Worm (Caenorhabditis elegans): ENCODE data around the gene K08E7.8.

K08E7.8 gene

DNA sequence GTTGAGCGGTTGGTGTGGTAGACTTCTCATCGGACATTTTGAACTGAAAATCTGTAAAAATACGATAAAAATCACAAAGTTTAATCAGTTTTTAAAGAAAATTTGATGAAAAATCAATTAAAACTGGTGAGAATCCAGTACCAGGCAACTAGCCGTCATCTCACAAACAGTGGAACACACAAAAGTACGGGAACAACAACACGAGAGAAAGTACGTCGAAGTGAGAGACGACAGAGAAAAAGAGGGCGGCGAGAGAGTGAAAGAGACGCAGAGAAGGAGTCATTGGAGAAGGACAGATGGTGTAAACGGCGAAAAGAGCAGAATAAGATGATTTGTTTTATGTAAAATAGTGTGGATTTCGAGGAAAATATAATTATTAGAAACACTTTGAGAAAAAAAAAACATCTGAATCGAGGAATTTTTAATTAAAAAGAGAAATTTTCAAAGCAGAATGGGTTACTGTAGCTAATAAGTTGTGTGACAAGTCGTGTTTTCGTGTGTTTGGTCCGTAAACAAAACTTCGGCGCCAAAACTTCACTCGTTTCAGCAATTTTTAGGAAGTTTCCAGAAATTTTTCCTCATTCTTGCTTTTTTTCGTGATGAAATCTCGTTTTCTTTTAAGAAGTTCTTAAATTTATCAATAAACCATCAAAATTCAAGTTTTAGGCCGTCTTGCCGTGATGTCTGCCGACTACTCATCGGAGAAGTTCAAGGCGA, 18.5 kb downstream of the K08E7.8 start, which contains the start of the genes hsb-1 and let-99:
hsb-1 (minus strand) TSS at position 51 of the 717 bp plus-strand sequence.
let-99 (plus strand) TSS at position 667 of the 717 bp plus-strand sequence.
- no peak for TF ChIP-seq hmg-4 (GFP tag; optimal IDR thresholded peaks at IDR 0.05)
- TF ChIP-seq ama-1 (optimal IDR thresholded peaks at IDR 0.05) = no peak
- no peak for TF ChIP-seq scrt-1 (GFP tag; IDR thresholded peaks at IDR 0.05)
- TF ChIP-seq tra-4 (tag; optimal IDR thresholded peaks at IDR 0.05) = no peak
- TF ChIP-seq tbx-37 (GFP tag; conservative IDR thresholded peaks at IDR 0.05) = no peak
- TF ChIP-seq ceh-13 (GFP tag; optimal IDR thresholded peaks at IDR 0.05) = no peak
- TF ChIP-seq flt-1 (GFP tag; IDR thresholded peaks at IDR 0.05) = no peak
- no peak for TF ChIP-seq pes-1 (GFP tag; IDR thresholded peaks at IDR 0.05)
- TF ChIP-seq ets-7 (tag; optimal IDR thresholded peaks at IDR 0.05) = no peak
- no peak for TF ChIP-seq hnd-1 (tag; optimal IDR thresholded peaks at IDR 0.05)
- no peak for TF ChIP-seq sea-1 (GFP tag; conservative IDR thresholded peaks at IDR 0.05)
- TF ChIP-seq B0310.2 (tag; optimal IDR thresholded peaks at IDR 0.05) = no peak
- TF ChIP-seq ceh-36 (tag; optimal IDR thresholded peaks at IDR 0.05) = no peak
- TF ChIP-seq F13C5.2 (tag; optimal IDR thresholded peaks at IDR 0.05) = no peak
- no peak for TF ChIP-seq tbx-11 (GFP tag; IDR thresholded peaks at IDR 0.05)

DNA sequence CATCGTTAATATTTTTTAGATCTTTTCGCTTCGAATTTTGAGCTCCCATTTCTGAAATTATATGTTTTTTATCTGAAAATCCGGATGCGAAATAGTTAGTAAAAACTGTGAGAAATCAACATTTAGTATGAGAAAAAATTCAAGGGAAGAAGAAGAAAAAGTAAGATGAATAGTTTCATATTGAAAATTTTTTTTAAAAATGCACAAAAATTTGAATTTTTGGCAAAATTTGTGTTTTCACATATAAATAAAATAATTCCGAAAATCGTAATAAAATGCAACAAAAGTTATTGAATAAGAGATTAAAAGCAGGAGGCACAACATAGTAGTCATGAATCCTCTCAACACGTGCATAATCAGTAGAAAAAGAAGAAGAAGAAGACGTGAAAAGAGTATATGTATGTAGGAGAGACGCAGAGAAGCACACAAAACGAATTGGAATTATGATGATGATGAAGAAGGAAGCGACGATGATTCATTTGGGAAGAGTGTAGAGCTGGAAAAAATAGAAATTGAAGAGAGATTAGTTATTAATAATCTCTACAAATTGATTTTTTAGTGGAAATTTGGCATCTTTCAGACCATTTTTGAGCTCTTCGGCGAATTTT, 19.8 kb downstream of the K08E7.8 start, which contains the start of gene eak-7:
eak-7 (minus strand) TSS at position 51 of the 608 bp plus-strand sequence.
- no peak for TF ChIP-seq flt-1 (GFP tag; IDR thresholded peaks at IDR 0.05)
- TF ChIP-seq tra-4 (tag; optimal IDR thresholded peaks at IDR 0.05) = no peak
- TF ChIP-seq ceh-36 (tag; optimal IDR thresholded peaks at IDR 0.05) = no peak
- TF ChIP-seq B0310.2 (tag; optimal IDR thresholded peaks at IDR 0.05) = no peak
- TF ChIP-seq F13C5.2 (tag; optimal IDR thresholded peaks at IDR 0.05) = no peak
- TF ChIP-seq ceh-13 (GFP tag; optimal IDR thresholded peaks at IDR 0.05) = no peak
- TF ChIP-seq sea-1 (GFP tag; conservative IDR thresholded peaks at IDR 0.05) = no peak
- TF ChIP-seq aly-1 (tag; optimal IDR thresholded peaks at IDR 0.05) = no peak
- no peak for TF ChIP-seq hmg-4 (GFP tag; optimal IDR thresholded peaks at IDR 0.05)
- TF ChIP-seq hnd-1 (tag; optimal IDR thresholded peaks at IDR 0.05) = no peak

DNA sequence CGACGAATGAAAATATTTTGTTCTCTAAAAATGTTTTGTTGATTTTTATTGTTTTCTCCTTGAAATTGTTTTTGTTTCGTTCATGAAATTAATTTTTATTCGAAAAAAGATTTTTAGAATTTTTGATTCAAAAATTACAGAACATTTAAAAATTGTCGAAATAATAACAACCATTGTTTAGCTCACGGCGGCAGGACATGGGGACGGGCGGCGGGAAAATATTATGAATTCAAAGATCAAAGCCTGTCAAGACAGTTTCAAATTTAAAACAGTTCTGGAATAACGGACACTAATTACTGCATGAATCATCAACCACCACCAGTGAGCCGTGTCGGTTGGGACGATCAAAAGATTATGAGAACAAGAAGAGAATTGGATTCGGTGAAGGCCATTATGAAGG, 25.3 kb downstream of the K08E7.8 start, which contains the start of gene snb-7:
snb-7 (plus strand) TSS at position 301 of the 400 bp plus-strand sequence.
- TF ChIP-seq sea-1 (GFP tag; conservative IDR thresholded peaks at IDR 0.05) (no peak), scrt-1 (GFP tag; IDR thresholded peaks at IDR 0.05) (no peak), hnd-1 (tag; optimal IDR thresholded peaks at IDR 0.05) (no peak), F13C5.2 (tag; optimal IDR thresholded peaks at IDR 0.05) (no peak), flt-1 (GFP tag; IDR thresholded peaks at IDR 0.05) (no peak), ceh-13 (GFP tag; optimal IDR thresholded peaks at IDR 0.05) (no peak), B0310.2 (tag; optimal IDR thresholded peaks at IDR 0.05) (no peak), aly-1 (tag; optimal IDR thresholded peaks at IDR 0.05) (no peak), ets-7 (tag; optimal IDR thresholded peaks at IDR 0.05) (no peak), ceh-36 (tag; optimal IDR thresholded peaks at IDR 0.05) (no peak), hmg-4 (GFP tag; optimal IDR thresholded peaks at IDR 0.05) (no peak), tbx-11 (GFP tag; IDR thresholded peaks at IDR 0.05) (no peak)

DNA sequence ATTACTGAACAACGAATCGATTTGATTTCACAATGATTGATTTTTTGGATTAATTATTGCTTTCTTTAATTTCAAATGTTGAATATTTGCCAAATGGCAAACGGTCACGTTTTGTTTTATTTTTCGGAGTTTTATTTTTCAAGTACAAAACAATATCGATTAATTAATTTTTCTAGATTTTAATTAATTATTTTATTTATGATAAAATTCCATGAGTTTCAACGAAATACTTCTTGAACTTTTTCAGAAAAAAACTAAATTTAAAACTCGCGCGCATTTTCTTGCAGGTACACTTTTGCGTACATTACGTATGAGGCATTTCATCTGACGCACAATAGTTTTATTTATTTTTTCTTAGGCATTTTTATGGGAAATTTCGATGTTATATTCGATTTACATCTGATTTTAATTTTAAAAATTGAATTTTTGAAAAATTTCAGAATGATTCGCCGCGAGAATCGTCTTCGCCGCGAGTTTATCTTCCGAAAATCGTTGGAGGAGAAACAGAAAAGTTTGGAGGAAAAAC, 26.9 kb downstream of the K08E7.8 start, which contains the start of the genes ZK795.2 and ZK795.3:
ZK795.2 (minus strand) TSS at position 51 of the 526 bp plus-strand sequence.
ZK795.3 (plus strand) TSS at position 441 of the 526 bp plus-strand sequence.
- TF ChIP-seq tbx-37 (GFP tag; conservative IDR thresholded peaks at IDR 0.05) (no peak), scrt-1 (GFP tag; IDR thresholded peaks at IDR 0.05) (no peak), ama-1 (optimal IDR thresholded peaks at IDR 0.05) (no peak), hmg-4 (GFP tag; optimal IDR thresholded peaks at IDR 0.05) (no peak), ets-7 (tag; optimal IDR thresholded peaks at IDR 0.05) (no peak), tbx-11 (GFP tag; IDR thresholded peaks at IDR 0.05) (no peak), ceh-36 (tag; optimal IDR thresholded peaks at IDR 0.05) (no peak), tra-4 (tag; optimal IDR thresholded peaks at IDR 0.05) (no peak)

DNA sequence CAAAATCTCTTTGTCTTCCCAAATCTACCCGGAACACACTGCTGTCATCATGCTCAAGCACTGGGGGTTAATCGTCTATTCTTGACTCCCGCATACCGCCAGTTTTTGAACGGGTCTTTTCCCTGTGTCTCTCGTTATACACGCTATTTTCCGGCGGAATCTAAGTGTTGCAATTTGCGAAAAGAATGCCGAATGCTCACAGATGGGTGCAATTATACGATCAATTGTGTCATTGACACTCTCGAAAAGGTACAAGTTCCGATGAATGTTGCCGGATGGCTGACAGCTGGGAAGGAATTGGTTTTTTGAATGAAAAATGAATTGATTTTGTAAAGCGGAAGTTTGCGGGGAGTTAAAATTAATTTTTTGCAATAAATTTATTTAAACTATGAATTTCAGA, 33.9 kb downstream of the K08E7.8 start:
- TF ChIP-seq tra-4 (tag; optimal IDR thresholded peaks at IDR 0.05) = no peak
- no peak for TF ChIP-seq ets-7 (tag; optimal IDR thresholded peaks at IDR 0.05)
- no peak for TF ChIP-seq B0310.2 (tag; optimal IDR thresholded peaks at IDR 0.05)
- no peak for TF ChIP-seq ceh-36 (tag; optimal IDR thresholded peaks at IDR 0.05)
- no peak for TF ChIP-seq F13C5.2 (tag; optimal IDR thresholded peaks at IDR 0.05)
- no peak for TF ChIP-seq tbx-11 (GFP tag; IDR thresholded peaks at IDR 0.05)
- TF ChIP-seq ceh-13 (GFP tag; optimal IDR thresholded peaks at IDR 0.05) = no peak
- TF ChIP-seq hmg-4 (GFP tag; optimal IDR thresholded peaks at IDR 0.05) = no peak
- TF ChIP-seq ama-1 (optimal IDR thresholded peaks at IDR 0.05) = no peak
- no peak for TF ChIP-seq sea-1 (GFP tag; conservative IDR thresholded peaks at IDR 0.05)
- no peak for TF ChIP-seq pes-1 (GFP tag; IDR thresholded peaks at IDR 0.05)
- no peak for TF ChIP-seq hnd-1 (tag; optimal IDR thresholded peaks at IDR 0.05)
- no peak for TF ChIP-seq scrt-1 (GFP tag; IDR thresholded peaks at IDR 0.05)
- no peak for TF ChIP-seq flt-1 (GFP tag; IDR thresholded peaks at IDR 0.05)
- TF ChIP-seq tbx-37 (GFP tag; conservative IDR thresholded peaks at IDR 0.05) = no peak
- no peak for TF ChIP-seq aly-1 (tag; optimal IDR thresholded peaks at IDR 0.05)
- TF ChIP-seq hmbx-1 (tag; optimal IDR thresholded peaks at IDR 0.05) = no peak

DNA sequence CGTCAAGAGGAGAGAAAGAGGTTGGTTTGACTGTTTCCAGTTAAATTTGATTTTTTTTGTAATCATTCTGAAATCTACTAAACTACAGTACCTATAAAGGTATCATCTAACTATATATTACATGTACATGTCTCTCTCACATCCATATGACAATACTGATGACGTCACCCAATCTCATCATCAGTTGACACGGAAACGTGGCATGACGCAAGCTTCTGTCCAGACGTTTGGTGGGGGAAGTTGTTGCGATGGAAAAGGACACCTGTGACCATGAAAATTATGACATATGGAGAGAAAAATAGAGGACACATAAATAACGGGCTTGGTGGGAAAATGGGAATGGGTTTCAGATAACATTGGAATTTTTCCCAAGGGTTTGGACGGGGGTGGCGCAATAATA, 36.9 kb downstream of the K08E7.8 start:
- TF ChIP-seq ets-7 (tag; optimal IDR thresholded peaks at IDR 0.05) (no peak), pes-1 (GFP tag; IDR thresholded peaks at IDR 0.05) (no peak), hmbx-1 (tag; optimal IDR thresholded peaks at IDR 0.05) (no peak), flt-1 (GFP tag; IDR thresholded peaks at IDR 0.05) (no peak), hnd-1 (tag; optimal IDR thresholded peaks at IDR 0.05) (no peak), tbx-11 (GFP tag; IDR thresholded peaks at IDR 0.05) (no peak), aly-1 (tag; optimal IDR thresholded peaks at IDR 0.05) (no peak), B0310.2 (tag; optimal IDR thresholded peaks at IDR 0.05) (no peak), tra-4 (tag; optimal IDR thresholded peaks at IDR 0.05) (no peak), tbx-37 (GFP tag; conservative IDR thresholded peaks at IDR 0.05) (no peak)

Measured in whole organism, early embryonic.